Fruit fly (Drosophila melanogaster): Measurements from ENCODE around the gene sisA.

dm6 chrX:11338047-11338747, 16.0 kb upstream of the sisA start:
- TF ChIP-seq psq (optimal IDR thresholded peaks at IDR 0.05) (no peak), h (optimal IDR thresholded peaks at IDR 0.05) (no peak), insv (optimal IDR thresholded peaks at IDR 0.05) (no peak), ttk (optimal IDR thresholded peaks at IDR 0.05) (no peak), Sin3A (optimal IDR thresholded peaks at IDR 0.05) (no peak), Myc (optimal IDR thresholded peaks at IDR 0.05) (no peak)

Measured in Kc167 (cell line).